Worm (Caenorhabditis elegans) whole organism, L1 larva: Measurements from ENCODE around the gene basl-1.
A peak's percentile ranks its signal among the peaks of the same experiment; 100 is the strongest.

Source experiments
- C04F5.9 ChIP-seq: sonication (generic microtip); optimal IDR thresholded peaks from 2 replicates; lab custom pipeline; 2016; ENCODE audit warnings: missing genetic modification characterization, missing compliant biosample characterization
- aha-1 ChIP-seq: fragments of 150-350 bp; optimal IDR thresholded peaks from 2 replicates; lab custom pipeline; 2014; ENCODE audit warnings: missing biosample characterization, missing genetic modification characterization
- blmp-1 ChIP-seq: fragments of 150-350 bp; optimal IDR thresholded peaks from 2 replicates; lab custom pipeline; 2014; ENCODE audit warnings: missing biosample characterization, missing genetic modification characterization
- ceh-82 ChIP-seq, 3 experiments: fragments of 150-350 bp in 1 of 3; sonication (generic microtip) in 2 of 3; optimal IDR thresholded peaks; 2 replicates each; lab custom pipeline; 2014 to 2017; ENCODE audit warnings: missing biosample characterization in 3 of 3, missing genetic modification characterization in 3 of 3
- ces-1 ChIP-seq: fragments of 150-350 bp; optimal IDR thresholded peaks from 2 replicates; lab custom pipeline; 2014; ENCODE audit warnings: missing biosample characterization, missing genetic modification reagents, missing genetic modification characterization
- efl-1 ChIP-seq, 4 experiments: fragments of 150-350 bp; optimal IDR thresholded peaks in 3 of 4; peaks in 1 of 4; 1 replicate in 1 of 4; 2 replicates in 3 of 4; lab custom pipeline; 2014; ENCODE audit warnings: missing biosample characterization in 2 of 4, missing genetic modification characterization in 2 of 4, missing genetic modification reagents in 2 of 4
- egl-13 ChIP-seq: sonication (generic microtip); optimal IDR thresholded peaks from 2 replicates; lab custom pipeline; 2016; ENCODE audit warnings: missing genotype, missing genetic modification reagents, missing genetic modification characterization, missing compliant biosample characterization
- elt-3 ChIP-seq, 6 experiments: fragments of 150-350 bp in 1 of 6; sonication (generic microtip); optimal IDR thresholded peaks; 2 replicates each; lab custom pipeline; 2017 to 2018; ENCODE audit warnings: missing biosample characterization in 6 of 6, missing genetic modification characterization in 6 of 6, inconsistent platforms in 1 of 6
- ets-5 ChIP-seq: fragments of 200-800 bp; sonication (Bioruptor generic); IDR thresholded peaks from 2 replicates; pipeline ENCODE4 v1.3.6; 2022; ENCODE audit warnings: missing genetic modification characterization, missing compliant biosample characterization
- fkh-4 ChIP-seq: sonication (generic microtip); optimal IDR thresholded peaks from 2 replicates; lab custom pipeline; 2016; ENCODE audit warnings: missing compliant biosample characterization, missing genetic modification characterization, borderline replicate concordance
- hlh-4 ChIP-seq: sonication (generic microtip); optimal IDR thresholded peaks from 2 replicates; lab custom pipeline; 2016; ENCODE audit warnings: mild to moderate bottlenecking, missing genetic modification characterization, missing compliant biosample characterization
- lin-14 ChIP-seq: fragments of 200-800 bp; sonication (Bioruptor generic); optimal IDR thresholded peaks from 2 replicates; lab custom pipeline; 2018; ENCODE audit warnings: mild to moderate bottlenecking, missing genetic modification characterization, moderate library complexity, missing compliant biosample characterization
- lin-15B ChIP-seq: fragments of 150-350 bp; sonication (generic microtip); optimal IDR thresholded peaks from 3 replicates; lab custom pipeline; 2014; ENCODE audit warnings: missing biosample characterization, missing genetic modification characterization
- lin-35 ChIP-seq, 2 experiments: fragments of 150-350 bp; optimal IDR thresholded peaks; 2 replicates each; lab custom pipeline; 2014; ENCODE audit warnings: missing biosample characterization in 2 of 2, missing genetic modification characterization in 2 of 2, missing genetic modification reagents in 2 of 2
- mep-1 ChIP-seq: fragments of 150-350 bp; optimal IDR thresholded peaks from 2 replicates; lab custom pipeline; 2014; ENCODE audit warnings: missing biosample characterization, missing genetic modification characterization
- nhr-12 ChIP-seq: sonication (generic microtip); optimal IDR thresholded peaks from 2 replicates; lab custom pipeline; 2017; ENCODE audit warnings: missing biosample characterization, missing genetic modification characterization
- nhr-19 ChIP-seq: fragments of 200-800 bp; sonication (Bioruptor generic); conservative IDR thresholded peaks from 2 replicates; pipeline ENCODE4 v1.3.6; 2022; ENCODE audit warnings: missing genetic modification characterization, missing compliant biosample characterization
- nhr-47 ChIP-seq: sonication (generic microtip); optimal IDR thresholded peaks from 2 replicates; lab custom pipeline; 2016; ENCODE audit warnings: mild to moderate bottlenecking, missing genetic modification characterization, moderate library complexity, missing compliant biosample characterization
- nhr-90 ChIP-seq: sonication (generic microtip); optimal IDR thresholded peaks from 2 replicates; lab custom pipeline; 2016; ENCODE audit warnings: mild to moderate bottlenecking, missing genetic modification characterization, missing compliant biosample characterization; ENCODE audit not compliant: poor library complexity
- pag-3 ChIP-seq: sonication (generic microtip); optimal IDR thresholded peaks from 2 replicates; lab custom pipeline; 2017; ENCODE audit warnings: missing genetic modification characterization, mild to moderate bottlenecking, missing compliant biosample characterization, antibody characterized with exemption, borderline replicate concordance; ENCODE audit not compliant: insufficient read depth
- sptf-1 ChIP-seq: fragments of 150-350 bp; optimal IDR thresholded peaks from 2 replicates; lab custom pipeline; 2014; ENCODE audit warnings: missing biosample characterization, missing genetic modification characterization
- sup-37 ChIP-seq: fragments of 200-800 bp; sonication (Bioruptor generic); optimal IDR thresholded peaks from 2 replicates; lab custom pipeline; 2018; ENCODE audit warnings: mild to moderate bottlenecking, missing genetic modification characterization, missing compliant biosample characterization
- vab-15 ChIP-seq: sonication (generic microtip); optimal IDR thresholded peaks from 2 replicates; lab custom pipeline; 2017; ENCODE audit warnings: missing genotype, mild to moderate bottlenecking, missing genetic modification characterization, missing compliant biosample characterization
- xbp-1 ChIP-seq: sonication (generic microtip); optimal IDR thresholded peaks from 2 replicates; lab custom pipeline; 2016; ENCODE audit warnings: missing genetic modification characterization, missing compliant biosample characterization
- ztf-11 ChIP-seq, 2 experiments: sonication (generic microtip); optimal IDR thresholded peaks; 2 replicates each; lab custom pipeline; 2016 to 2017; ENCODE audit warnings: missing genetic modification characterization in 2 of 2, missing biosample characterization in 1 of 2, missing compliant biosample characterization in 1 of 2

The basl-1 gene

DNA sequence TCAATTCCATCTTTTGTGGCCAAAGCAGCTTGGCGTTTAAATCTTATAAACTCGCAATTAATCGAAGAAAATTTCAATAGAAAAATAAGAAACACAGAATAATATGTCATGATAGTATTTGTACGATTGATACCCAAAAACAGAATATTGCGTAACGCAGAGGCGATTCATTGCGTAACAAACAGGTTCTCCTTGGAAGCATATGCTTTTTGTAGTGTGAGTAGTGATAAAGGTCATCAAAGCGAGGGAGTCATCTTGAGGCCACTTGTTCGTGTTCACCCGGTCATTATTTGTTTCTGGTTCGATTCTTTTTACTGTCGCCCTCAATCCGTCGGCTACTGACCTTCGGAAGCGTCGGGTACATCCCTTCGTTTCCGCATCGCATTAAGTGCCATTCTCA is 46.2 kb downstream of the basl-1 start, which contains the start of gene F54E7.6:
TSS of gene F54E7.6 (minus strand) at position 110 of the 400 bp plus-strand sequence.
- TF ChIP-seq C04F5.9 (tag; lab: Kevin White, UChicago) (no peak), lin-15B (tag; lab: Kevin White, UChicago) (no peak), nhr-12 (no peak), blmp-1 (tag; lab: Kevin White, UChicago) (peak; percentile 25)

ce11 chrIII:5663521-5663920 is 48.8 kb downstream of the basl-1 start:
- TF ChIP-seq fkh-4 (tag; lab: Kevin White, UChicago) (no peak), ces-1 (GFP tag; lab: Kevin White, UChicago) (no peak), vab-15 (no peak), ceh-82 (tag; optimal IDR thresholded peaks at IDR 0.05; lab: Kevin White, UChicago) (no peak), aha-1 (no peak), mep-1 (no peak), nhr-19 (GFP tag; lab: Robert Waterston, UW) (no peak), ets-5 (GFP tag; lab: Robert Waterston, UW) (no peak), lin-35 (GFP tag; optimal IDR thresholded peaks at IDR 0.05; lab: Kevin White, UChicago) (no peak), egl-13 (tag; lab: Kevin White, UChicago) (no peak), pag-3 (tag; lab: Kevin White, UChicago) (no peak), ztf-11 (tag; optimal IDR thresholded peaks at IDR 0.05; lab: Kevin White, UChicago) (no peak), sup-37 (GFP tag; lab: Kevin White, UChicago) (no peak), elt-3 (tag; optimal IDR thresholded peaks at IDR 0.05; lab: Kevin White, UChicago) (no peak)

- TF ChIP-seq nhr-12: no peak
- no peak for TF ChIP-seq lin-15B (tag; lab: Kevin White, UChicago)
These were observed 49.2 kb downstream of the basl-1 start, which contains the start of gene par-3 for ce11 chrIII:5663933-5664332. par-3 (plus strand) TSS chrIII:5664233.

DNA sequence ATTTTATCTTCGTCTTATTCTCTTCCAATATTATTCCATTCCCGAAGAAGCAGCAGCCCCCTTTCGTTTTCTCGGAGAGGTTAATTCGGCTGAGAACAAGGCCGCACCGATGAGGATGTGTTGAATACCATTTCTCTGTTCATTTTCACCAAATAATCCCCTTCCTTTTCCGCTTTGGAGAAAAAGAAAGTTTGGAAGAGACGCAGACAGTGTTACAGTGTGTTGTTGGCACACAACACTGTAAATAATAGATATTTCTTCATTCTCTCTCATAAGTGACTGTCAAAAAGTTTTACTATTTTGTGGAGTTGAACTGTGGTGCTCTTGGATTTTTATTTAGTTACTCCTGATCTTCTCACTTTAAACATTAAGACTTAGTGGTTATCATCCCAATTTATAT is 50.5 kb downstream of the basl-1 start:
- TF ChIP-seq lin-14 (peak; percentile 53), hlh-4 (tag; lab: Kevin White, UChicago) (no peak), nhr-90 (tag; lab: Kevin White, UChicago) (no peak), sptf-1 (tag; lab: Kevin White, UChicago) (no peak), blmp-1 (tag; lab: Kevin White, UChicago) (peak; percentile 94), efl-1 (optimal IDR thresholded peaks at IDR 0.05; lab: Kevin White, UChicago) (no peak), efl-1 (GFP tag; optimal IDR thresholded peaks at IDR 0.05 in 1 of 2; lab: Kevin White, UChicago) (peak in 1 of 2 experiments; percentile 93), lin-35 (GFP tag; optimal IDR thresholded peaks at IDR 0.05; lab: Kevin White, UChicago) (peak in 1 of 2 experiments; percentile 22), xbp-1 (tag; lab: Kevin White, UChicago) (no peak)

DNA sequence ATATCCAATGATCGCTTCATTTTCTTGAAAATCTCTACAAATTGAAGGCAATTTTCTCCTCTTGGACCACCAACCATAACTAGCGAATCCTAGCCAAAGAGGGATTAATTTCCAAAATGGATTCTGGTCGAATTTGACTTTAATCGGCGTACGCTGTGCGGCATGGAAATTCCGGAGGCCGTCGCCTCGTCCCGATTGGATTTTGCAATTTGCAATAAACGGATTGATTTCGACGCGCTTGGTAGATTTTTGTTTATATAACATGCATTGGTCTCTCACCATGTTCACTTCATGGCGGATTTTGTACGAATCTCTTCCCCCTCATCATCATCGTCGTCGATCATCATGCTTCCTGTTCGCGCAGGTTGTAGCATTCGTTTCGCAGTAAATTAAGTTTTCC is 51.0 kb downstream of the basl-1 start:
- TF ChIP-seq nhr-47: no peak
- TF ChIP-seq blmp-1 (tag; lab: Kevin White, UChicago): peak; percentile 48
- TF ChIP-seq lin-14: peak; percentile 23
